Worm (Caenorhabditis elegans): ENCODE results near the gene dnj-23.

dnj-23 gene

ce11 chrII:9135878-9136277 lies 27.5 kb upstream of the dnj-23 start, which contains the start of gene nlp-78:
TSS of gene nlp-78 (plus strand) at chrII:9136178.
- TF ChIP-seq nhr-77 (tag; optimal IDR thresholded peaks at IDR 0.05) (no peak), mdl-1 (tag; optimal IDR thresholded peaks at IDR 0.05) (no peak)

DNA sequence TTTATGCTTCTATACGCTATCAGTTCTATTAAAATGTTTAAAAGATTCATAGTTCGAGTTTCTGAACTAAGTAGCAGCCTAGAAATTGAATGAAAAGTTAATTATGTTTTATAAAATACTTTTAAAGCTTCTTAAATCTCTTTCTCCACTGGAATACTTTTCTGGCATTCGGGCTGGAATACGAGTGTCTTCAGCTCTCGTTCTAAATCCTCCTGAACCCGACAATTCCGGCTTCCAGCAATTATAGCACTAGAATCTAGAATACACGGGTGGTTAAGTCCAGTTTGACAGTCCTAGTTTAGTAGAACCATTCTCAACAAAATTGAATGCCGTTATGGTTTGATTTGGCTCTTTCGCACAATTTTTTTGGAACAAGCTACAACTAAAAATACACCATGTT lies 23.9 kb upstream of the dnj-23 start:
- peak; percentile 12 for TF ChIP-seq nhr-43 (tag; optimal IDR thresholded peaks at IDR 0.05; ENCODE audit: poor library complexity, severe bottlenecking)
- TF ChIP-seq lin-15B (tag; optimal IDR thresholded peaks at IDR 0.05) = no peak
- peak; percentile 14 for TF ChIP-seq ceh-28 (tag; optimal IDR thresholded peaks at IDR 0.05)
- no peak for TF ChIP-seq elt-3 (tag; optimal IDR thresholded peaks at IDR 0.05)
- TF ChIP-seq lsy-12 (tag; optimal IDR thresholded peaks at IDR 0.05) = peak; percentile 62

DNA sequence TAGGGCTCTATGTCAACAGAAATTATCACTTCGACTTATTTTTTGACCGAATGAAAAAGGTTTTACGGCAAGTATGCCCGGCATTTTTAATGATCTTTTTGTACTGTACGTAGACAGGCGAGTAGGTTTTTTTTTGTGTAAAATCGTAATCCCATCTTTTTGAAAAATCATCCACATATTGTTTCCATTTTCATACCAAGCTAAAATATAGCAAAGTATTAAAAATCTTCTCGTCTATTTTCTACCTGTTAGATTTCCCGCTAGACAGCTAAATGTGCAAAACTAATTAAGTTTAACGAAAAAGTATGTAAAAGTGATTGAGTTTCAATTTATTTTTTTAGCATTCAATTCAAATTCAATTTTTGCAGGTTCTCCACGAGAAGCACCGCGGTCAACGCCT lies 23.0 kb upstream of the dnj-23 start, which contains the start of gene C16D2.1:
Gene C16D2.1, plus strand, starts transcription at position 301 of the 400 bp plus-strand sequence.
- TF ChIP-seq ztf-11 (tag; optimal IDR thresholded peaks at IDR 0.05) = no peak
- no peak for TF ChIP-seq nhr-28 (tag; optimal IDR thresholded peaks at IDR 0.05)
- no peak for TF ChIP-seq elt-1 (tag; optimal IDR thresholded peaks at IDR 0.05)
- no peak for TF ChIP-seq hmg-11 (tag; optimal IDR thresholded peaks at IDR 0.05)
- no peak for TF ChIP-seq jun-1 (tag; optimal IDR thresholded peaks at IDR 0.05)
- no peak for TF ChIP-seq R02D3.7 (tag; optimal IDR thresholded peaks at IDR 0.05)
- TF ChIP-seq nhr-76 (tag; optimal IDR thresholded peaks at IDR 0.05) = no peak
- TF ChIP-seq ceh-28 (tag; optimal IDR thresholded peaks at IDR 0.05) = no peak
- no peak for TF ChIP-seq ceh-9 (tag; optimal IDR thresholded peaks at IDR 0.05)
- no peak for TF ChIP-seq fos-1 (tag; optimal IDR thresholded peaks at IDR 0.05)
- no peak for TF ChIP-seq elt-3 (tag; optimal IDR thresholded peaks at IDR 0.05)
- TF ChIP-seq lin-39 (tag; optimal IDR thresholded peaks at IDR 0.05) = no peak
- no peak for TF ChIP-seq eor-1 (tag; optimal IDR thresholded peaks at IDR 0.05)

DNA sequence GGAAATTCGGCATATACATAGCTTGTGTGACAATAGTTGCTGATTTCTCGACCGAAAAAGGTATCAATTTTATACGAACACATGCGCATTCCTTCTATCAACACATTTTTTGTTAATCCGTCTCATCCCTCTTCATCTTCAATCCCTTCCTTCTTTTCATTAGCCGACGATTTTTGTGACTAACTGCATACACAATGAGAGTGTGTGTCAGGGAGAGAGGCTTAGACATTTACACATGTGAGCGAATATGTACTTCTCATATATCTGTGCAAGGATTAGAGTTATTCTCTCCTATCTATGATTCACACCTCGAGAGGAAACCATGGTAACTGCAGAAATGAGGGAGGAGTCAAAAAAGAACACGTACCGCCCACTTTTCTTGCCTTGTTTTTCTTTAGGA lies 21.9 kb upstream of the dnj-23 start:
- TF ChIP-seq nhr-11 (tag; optimal IDR thresholded peaks at IDR 0.05) (peak; percentile 23), nhr-25 (tag; optimal IDR thresholded peaks at IDR 0.05) (peak; percentile 49), egl-5 (tag; optimal IDR thresholded peaks at IDR 0.05) (no peak)

- TF ChIP-seq snpc-4 (tag; optimal IDR thresholded peaks at IDR 0.05) = no peak
- TF ChIP-seq nhr-237 (tag; optimal IDR thresholded peaks at IDR 0.05) = no peak
- TF ChIP-seq nhr-23 (tag; optimal IDR thresholded peaks at IDR 0.05) = peak; percentile 97
- TF ChIP-seq nhr-76 (tag; optimal IDR thresholded peaks at IDR 0.05) = no peak
- TF ChIP-seq eor-1 (tag; optimal IDR thresholded peaks at IDR 0.05) = no peak
- no peak for TF ChIP-seq unc-62 (GFP tag; optimal IDR thresholded peaks at IDR 0.05)
- TF ChIP-seq jun-1 (tag; optimal IDR thresholded peaks at IDR 0.05) = no peak
- TF ChIP-seq hmg-11 (tag; optimal IDR thresholded peaks at IDR 0.05) = no peak
- no peak for TF ChIP-seq ztf-11 (tag; optimal IDR thresholded peaks at IDR 0.05)
- TF ChIP-seq zag-1 (tag; optimal IDR thresholded peaks at IDR 0.05) = no peak
- peak; percentile 47 for TF ChIP-seq fos-1 (tag; optimal IDR thresholded peaks at IDR 0.05)
- TF ChIP-seq nhr-28 (tag; optimal IDR thresholded peaks at IDR 0.05) = no peak
- TF ChIP-seq pha-4 (tag; optimal IDR thresholded peaks at IDR 0.05) = peak; percentile 29
- peak; percentile 46 for TF ChIP-seq nfya-1 (tag; optimal IDR thresholded peaks at IDR 0.05; ENCODE audit: insufficient read depth)
- TF ChIP-seq lsy-12 (tag; optimal IDR thresholded peaks at IDR 0.05) = peak; percentile 65
- peak; percentile 76 for TF ChIP-seq ceh-28 (tag; optimal IDR thresholded peaks at IDR 0.05)
- TF ChIP-seq elt-1 (tag; optimal IDR thresholded peaks at IDR 0.05) = no peak
- TF ChIP-seq sea-2 (GFP tag; optimal IDR thresholded peaks at IDR 0.05) = no peak
- peak; percentile 69 for TF ChIP-seq pqm-1 (tag; optimal IDR thresholded peaks at IDR 0.05)
- TF ChIP-seq egl-27 (tag; optimal IDR thresholded peaks at IDR 0.05) = no peak
- TF ChIP-seq fkh-2 (tag; optimal IDR thresholded peaks at IDR 0.05) = no peak
- peak; percentile 16 for TF ChIP-seq ama-1 (optimal IDR thresholded peaks at IDR 0.05)
- TF ChIP-seq aly-2 (tag; optimal IDR thresholded peaks at IDR 0.05) = no peak
- TF ChIP-seq ceh-9 (tag; optimal IDR thresholded peaks at IDR 0.05) = no peak
- peak; percentile 43 for TF ChIP-seq R02D3.7 (tag; optimal IDR thresholded peaks at IDR 0.05)
- no peak for TF ChIP-seq egl-5 (tag; optimal IDR thresholded peaks at IDR 0.05)
- no peak for TF ChIP-seq unc-39 (tag; optimal IDR thresholded peaks at IDR 0.05)
- no peak for TF ChIP-seq daf-12 (tag; optimal IDR thresholded peaks at IDR 0.05)
- peak in 1 of 3 experiments; percentile 89 for TF ChIP-seq elt-3 (tag; optimal IDR thresholded peaks at IDR 0.05)
- no peak for TF ChIP-seq nhr-11 (tag; optimal IDR thresholded peaks at IDR 0.05)
- TF ChIP-seq ceh-82 (tag; optimal IDR thresholded peaks at IDR 0.05) = no peak
- TF ChIP-seq nhr-25 (tag; optimal IDR thresholded peaks at IDR 0.05) = peak; percentile 82
- no peak for TF ChIP-seq mml-1 (tag; optimal IDR thresholded peaks at IDR 0.05)
- TF ChIP-seq ZK546.5 (tag; optimal IDR thresholded peaks at IDR 0.05) = no peak
- no peak for TF ChIP-seq nhr-77 (tag; optimal IDR thresholded peaks at IDR 0.05)
- no peak for TF ChIP-seq ztf-4 (tag; optimal IDR thresholded peaks at IDR 0.05)
- TF ChIP-seq mdl-1 (tag; optimal IDR thresholded peaks at IDR 0.05) = no peak
- TF ChIP-seq lin-15B (tag; optimal IDR thresholded peaks at IDR 0.05) = no peak
- no peak for TF ChIP-seq fkh-10 (GFP tag; optimal IDR thresholded peaks at IDR 0.05)
- no peak for TF ChIP-seq nhr-67 (tag; optimal IDR thresholded peaks at IDR 0.05)
- TF ChIP-seq nhr-12 (tag; optimal IDR thresholded peaks at IDR 0.05) = no peak
- peak; percentile 50 for TF ChIP-seq nhr-43 (tag; optimal IDR thresholded peaks at IDR 0.05; ENCODE audit: poor library complexity, severe bottlenecking)
Observed at ce11 chrII:9128132-9128531, 19.7 kb upstream of the dnj-23 start.

Data from whole organism, L3 larva.